Worm (Caenorhabditis elegans) whole organism, early embryonic: ENCODE data around the gene R11D1.4.

Experiments
- F13C5.2 ChIP-seq: sonication (generic microtip); optimal IDR thresholded peaks from 2 replicates; lab custom pipeline; 2017; ENCODE audit warnings: mild to moderate bottlenecking, missing genetic modification characterization, inconsistent platforms, missing compliant biosample characterization
- aly-1 ChIP-seq: sonication (generic microtip); optimal IDR thresholded peaks from 2 replicates; lab custom pipeline; 2016; ENCODE audit warnings: missing genetic modification characterization, missing compliant biosample characterization
- ama-1 ChIP-seq: fragments of 150-350 bp; optimal IDR thresholded peaks from 2 replicates; lab custom pipeline; 2014
- ceh-13 ChIP-seq: fragments of 200-800 bp; sonication (Bioruptor generic); optimal IDR thresholded peaks from 2 replicates; lab custom pipeline; 2018; ENCODE audit warnings: mild to moderate bottlenecking, missing genetic modification characterization, missing compliant biosample characterization
- ets-7 ChIP-seq: sonication (generic microtip); optimal IDR thresholded peaks from 2 replicates; lab custom pipeline; 2016; ENCODE audit warnings: missing genotype, missing genetic modification characterization, missing compliant biosample characterization
- flt-1 ChIP-seq: fragments of 200-800 bp; sonication (Bioruptor generic); IDR thresholded peaks from 2 replicates; pipeline ENCODE4 v1.3.6; 2022; ENCODE audit warnings: missing genetic modification characterization, missing compliant biosample characterization
- hmg-4 ChIP-seq: fragments of 200-800 bp; sonication (Bioruptor generic); optimal IDR thresholded peaks from 2 replicates; lab custom pipeline; 2018; ENCODE audit warnings: mild to moderate bottlenecking, missing genetic modification characterization, missing compliant biosample characterization
- hnd-1 ChIP-seq: sonication (generic microtip); optimal IDR thresholded peaks from 2 replicates; lab custom pipeline; 2016; ENCODE audit warnings: missing genetic modification characterization, missing compliant biosample characterization
- pes-1 ChIP-seq: fragments of 200-800 bp; sonication (Bioruptor generic); IDR thresholded peaks from 2 replicates; pipeline ENCODE4 v1.3.6; 2022; ENCODE audit warnings: missing genetic modification reagents, missing genetic modification characterization, missing compliant biosample characterization
- scrt-1 ChIP-seq: fragments of 200-800 bp; sonication (Bioruptor generic); IDR thresholded peaks from 2 replicates; pipeline ENCODE4 v1.3.6; 2022; ENCODE audit warnings: missing genetic modification characterization, missing compliant biosample characterization
- sea-1 ChIP-seq: fragments of 200-800 bp; sonication (Bioruptor generic); conservative IDR thresholded peaks from 2 replicates; pipeline ENCODE4 v1.3.6; 2022; ENCODE audit warnings: missing genetic modification characterization, missing compliant biosample characterization
- tbx-37 ChIP-seq: fragments of 200-800 bp; sonication (Bioruptor generic); conservative IDR thresholded peaks from 2 replicates; pipeline ENCODE4 v1.3.6; 2022; ENCODE audit warnings: missing genetic modification reagents, missing genetic modification characterization, missing compliant biosample characterization
- tra-4 ChIP-seq: sonication (generic microtip); optimal IDR thresholded peaks from 2 replicates; lab custom pipeline; 2017; ENCODE audit warnings: missing genetic modification characterization, missing compliant biosample characterization

DNA sequence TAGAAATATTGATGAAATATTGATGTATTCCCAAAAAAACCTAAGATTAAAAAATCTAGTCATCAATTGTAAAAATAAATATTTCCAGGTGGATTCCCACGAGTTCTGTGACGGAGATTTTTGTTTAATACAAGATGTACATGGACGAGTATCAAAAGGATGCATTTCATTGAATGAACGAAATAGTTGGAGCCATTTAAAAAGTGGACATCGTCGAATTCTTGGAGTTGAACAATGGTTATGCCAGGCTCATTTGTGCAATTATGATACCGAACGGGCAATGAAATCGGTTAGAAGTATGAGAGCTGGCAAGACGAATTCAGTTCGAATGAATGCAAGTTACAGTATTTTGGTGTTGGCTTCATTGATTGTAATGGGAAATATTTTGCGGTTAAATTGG lies 35.5 kb upstream of the R11D1.4 start:
- TF ChIP-seq ama-1 (lab: Kevin White, UChicago), result no peak
- no peak for TF ChIP-seq aly-1
- TF ChIP-seq ceh-13 (GFP tag; lab: Kevin White, UChicago), result no peak
- no peak for TF ChIP-seq pes-1
- TF ChIP-seq hmg-4 (GFP tag; lab: Kevin White, UChicago), result no peak
- no peak for TF ChIP-seq F13C5.2 (tag; lab: Kevin White, UChicago)
- no peak for TF ChIP-seq hnd-1
- TF ChIP-seq tra-4, result no peak
- no peak for TF ChIP-seq ets-7 (tag; lab: Kevin White, UChicago)
- TF ChIP-seq flt-1, result no peak
- no peak for TF ChIP-seq tbx-37 (GFP tag; lab: Robert Waterston, UW)
- no peak for TF ChIP-seq sea-1 (GFP tag; lab: Robert Waterston, UW)
- TF ChIP-seq scrt-1 (GFP tag; lab: Robert Waterston, UW), result no peak
